Worm (Caenorhabditis elegans) whole organism, L2 larva: ENCODE results near the gene F26A1.8.

Experiments used
- C34F6.9 ChIP-seq: fragments of 150-350 bp; optimal IDR thresholded peaks from 2 replicates; lab custom pipeline; 2014; ENCODE audit warnings: missing biosample characterization, missing genetic modification characterization
- blmp-1 ChIP-seq: sonication (generic microtip); optimal IDR thresholded peaks from 2 replicates; lab custom pipeline; 2017; ENCODE audit warnings: missing genetic modification characterization, mild to moderate bottlenecking, missing compliant biosample characterization, antibody characterized with exemption, moderate library complexity; ENCODE audit not compliant: insufficient read depth
- ztf-1 ChIP-seq: fragments of 200-800 bp; sonication (Bioruptor generic); conservative IDR thresholded peaks from 2 replicates; pipeline ENCODE4 v1.3.6; 2022; ENCODE audit warnings: missing genetic modification characterization, missing compliant biosample characterization

DNA sequence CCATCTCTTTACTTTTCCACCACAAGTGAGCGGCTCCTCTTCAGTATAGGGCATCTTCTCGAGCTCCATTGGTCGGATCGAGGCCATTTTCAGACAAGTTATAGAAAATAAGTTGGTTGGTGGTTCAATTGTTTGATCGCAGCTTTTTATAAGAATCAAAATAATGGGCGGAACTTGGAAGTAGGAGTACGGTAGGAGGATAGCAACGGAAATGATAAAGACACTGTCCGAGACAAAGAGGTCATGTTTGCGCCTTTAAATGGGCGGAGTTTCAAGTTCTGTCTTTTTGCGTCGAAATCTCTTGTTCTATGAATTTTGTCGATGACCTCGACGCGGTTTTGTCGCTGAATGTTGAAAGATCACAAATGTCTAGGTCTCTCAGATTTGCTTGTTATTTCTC is at the start of gene F26A1.8:
- TF ChIP-seq ztf-1 = no peak
- TF ChIP-seq C34F6.9 (tag; lab: Kevin White, UChicago) = no peak
- TF ChIP-seq blmp-1 (tag; lab: Kevin White, UChicago) = no peak
